Worm (Caenorhabditis elegans): Measurements from ENCODE around the gene hrpa-2.

Gene hrpa-2

DNA sequence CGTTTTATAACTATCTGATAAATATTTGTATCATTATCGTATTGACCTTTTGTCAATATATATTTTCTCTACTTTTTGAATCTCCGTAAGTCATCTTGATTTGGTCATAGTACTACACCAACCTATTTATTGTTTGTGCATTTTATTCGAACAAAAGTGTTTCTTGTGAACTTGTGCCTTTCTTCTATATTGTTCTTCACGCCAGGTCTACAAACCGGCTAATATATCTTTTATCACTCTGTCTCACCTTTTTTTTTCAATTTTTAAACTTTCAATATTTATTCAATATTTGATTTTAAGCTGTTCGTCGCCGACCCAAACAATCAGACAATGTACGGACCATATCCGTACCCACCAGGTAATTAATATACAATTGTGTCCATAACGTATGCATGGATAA lies at the start of gene hrpa-2:
Gene hrpa-2 (plus strand): TSS at position 301 of the 400 bp plus-strand sequence.
- TF ChIP-seq elt-3 (tag; optimal IDR thresholded peaks at IDR 0.05) (no peak), hmg-11 (tag; optimal IDR thresholded peaks at IDR 0.05) (no peak), daf-12 (tag; optimal IDR thresholded peaks at IDR 0.05) (no peak), nhr-237 (tag; optimal IDR thresholded peaks at IDR 0.05) (no peak), nhr-23 (tag; optimal IDR thresholded peaks at IDR 0.05) (no peak), nhr-43 (tag; optimal IDR thresholded peaks at IDR 0.05; ENCODE audit: poor library complexity, severe bottlenecking) (no peak), snpc-4 (tag; optimal IDR thresholded peaks at IDR 0.05) (no peak), pha-4 (tag; optimal IDR thresholded peaks at IDR 0.05) (no peak), ZK546.5 (tag; optimal IDR thresholded peaks at IDR 0.05) (no peak), nhr-28 (tag; optimal IDR thresholded peaks at IDR 0.05) (no peak), fkh-2 (tag; optimal IDR thresholded peaks at IDR 0.05) (no peak)

DNA sequence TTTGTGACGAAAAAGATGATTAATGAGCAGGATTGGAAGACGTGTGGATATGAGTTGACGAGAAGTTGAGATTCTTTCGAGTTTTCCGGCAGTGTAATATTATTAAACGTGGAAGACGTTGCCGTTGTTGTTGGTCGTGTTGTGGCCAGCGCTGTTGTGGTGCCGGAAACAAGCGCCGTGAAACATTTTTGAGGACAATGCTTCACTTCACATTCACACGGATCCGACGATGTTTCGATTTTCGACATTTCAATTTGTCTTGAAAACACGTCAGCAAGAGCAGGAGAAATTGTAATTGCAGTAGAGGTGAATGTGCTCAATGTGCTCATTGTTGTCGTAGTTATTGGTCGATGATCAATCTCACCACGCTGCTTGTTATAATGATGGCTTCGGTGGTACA lies 47.4 kb upstream of the hrpa-2 start:
- TF ChIP-seq snpc-4 (tag; optimal IDR thresholded peaks at IDR 0.05) (no peak), ceh-82 (tag; optimal IDR thresholded peaks at IDR 0.05) (no peak), lin-39 (tag; optimal IDR thresholded peaks at IDR 0.05) (no peak), nhr-237 (tag; optimal IDR thresholded peaks at IDR 0.05) (no peak), eor-1 (tag; optimal IDR thresholded peaks at IDR 0.05) (no peak), sea-2 (GFP tag; optimal IDR thresholded peaks at IDR 0.05) (no peak)

DNA sequence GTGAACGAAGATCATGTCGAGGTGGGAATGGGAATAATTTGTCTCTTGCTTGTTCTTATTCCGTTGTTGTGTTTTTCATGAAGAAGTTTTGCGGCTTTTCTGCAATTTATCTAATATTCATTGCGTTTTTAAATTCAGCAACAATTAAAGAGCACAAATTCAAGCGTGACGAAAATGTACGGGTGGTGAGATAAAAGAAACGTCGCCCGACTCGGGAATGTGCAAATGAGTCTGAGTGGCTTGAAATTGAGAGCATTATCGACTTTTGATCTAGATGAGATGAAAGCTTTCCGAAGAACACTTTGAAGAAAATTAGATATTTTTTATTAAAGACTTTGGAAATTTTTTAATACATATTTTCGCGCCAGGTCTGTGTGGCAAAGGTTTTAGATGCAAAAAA lies 45.1 kb upstream of the hrpa-2 start, which contains the start of gene T03G11.10:
Gene T03G11.10 (minus strand): TSS at position 101 of the 400 bp plus-strand sequence.
- no peak for TF ChIP-seq ama-1 (optimal IDR thresholded peaks at IDR 0.05)
- TF ChIP-seq nhr-77 (tag; optimal IDR thresholded peaks at IDR 0.05): no peak
- TF ChIP-seq nhr-11 (tag; optimal IDR thresholded peaks at IDR 0.05): no peak
- TF ChIP-seq daf-12 (tag; optimal IDR thresholded peaks at IDR 0.05): no peak
- TF ChIP-seq unc-39 (tag; optimal IDR thresholded peaks at IDR 0.05): no peak
- TF ChIP-seq nhr-23 (tag; optimal IDR thresholded peaks at IDR 0.05): no peak
- no peak for TF ChIP-seq nhr-76 (tag; optimal IDR thresholded peaks at IDR 0.05)
- TF ChIP-seq R02D3.7 (tag; optimal IDR thresholded peaks at IDR 0.05): no peak
- no peak for TF ChIP-seq nhr-28 (tag; optimal IDR thresholded peaks at IDR 0.05)
- TF ChIP-seq nhr-43 (tag; optimal IDR thresholded peaks at IDR 0.05; ENCODE audit: poor library complexity, severe bottlenecking): no peak
- TF ChIP-seq mml-1 (tag; optimal IDR thresholded peaks at IDR 0.05): no peak
- TF ChIP-seq tbx-2 (tag; optimal IDR thresholded peaks at IDR 0.05): no peak
- no peak for TF ChIP-seq ztf-11 (tag; optimal IDR thresholded peaks at IDR 0.05)
- no peak for TF ChIP-seq lin-39 (tag; optimal IDR thresholded peaks at IDR 0.05)
- TF ChIP-seq fkh-10 (GFP tag; optimal IDR thresholded peaks at IDR 0.05): no peak
- no peak for TF ChIP-seq hmg-11 (tag; optimal IDR thresholded peaks at IDR 0.05)
- no peak for TF ChIP-seq nfya-1 (tag; optimal IDR thresholded peaks at IDR 0.05; ENCODE audit: insufficient read depth)
- TF ChIP-seq ceh-16 (tag; optimal IDR thresholded peaks at IDR 0.05): no peak

DNA sequence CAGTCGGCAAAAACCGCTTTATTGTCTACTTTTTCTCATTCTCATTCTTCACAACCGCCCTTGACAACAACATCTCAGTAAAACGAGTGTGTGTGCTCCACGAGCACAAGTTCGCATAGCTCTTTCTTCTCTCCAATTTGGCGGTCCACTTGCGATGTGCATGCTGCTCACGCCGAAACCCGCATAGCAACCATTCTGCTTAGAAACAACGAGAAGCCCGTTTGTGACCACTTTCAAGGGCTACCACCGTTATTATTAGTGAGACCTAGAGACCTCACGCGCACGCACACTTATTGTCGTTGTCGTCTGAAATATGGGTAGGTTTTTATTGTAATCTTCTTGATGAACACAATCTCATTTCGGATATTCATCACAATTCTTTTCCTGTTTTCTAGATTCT lies 41.9 kb upstream of the hrpa-2 start, which contains the start of gene zchc-1A:
Gene zchc-1A (plus strand): TSS at position 114 of the 400 bp plus-strand sequence.
- TF ChIP-seq ceh-16 (tag; optimal IDR thresholded peaks at IDR 0.05) (no peak), nhr-43 (tag; optimal IDR thresholded peaks at IDR 0.05; ENCODE audit: poor library complexity, severe bottlenecking) (no peak), fkh-10 (GFP tag; optimal IDR thresholded peaks at IDR 0.05) (no peak), egl-5 (tag; optimal IDR thresholded peaks at IDR 0.05) (no peak), elt-1 (tag; optimal IDR thresholded peaks at IDR 0.05) (no peak), unc-39 (tag; optimal IDR thresholded peaks at IDR 0.05) (no peak), daf-12 (tag; optimal IDR thresholded peaks at IDR 0.05) (no peak)

DNA sequence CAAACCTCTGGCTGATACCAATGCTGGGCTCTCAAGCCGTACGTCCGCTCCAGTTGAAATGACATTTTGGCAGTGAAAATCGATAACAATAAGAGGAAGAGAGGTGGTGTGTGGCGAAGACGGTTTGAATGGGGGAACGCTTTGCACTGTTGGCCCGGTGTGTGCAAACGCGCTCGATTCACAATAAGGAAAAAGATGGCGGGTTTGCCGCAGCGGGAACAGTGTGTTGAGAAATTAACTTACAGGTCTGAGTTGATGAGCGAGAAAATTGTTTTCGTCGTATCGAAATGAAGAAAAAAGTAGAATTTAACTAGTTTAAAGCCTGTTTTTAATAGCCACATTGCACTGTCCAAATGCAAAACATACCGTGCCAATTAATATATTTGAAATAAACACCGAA lies 37.1 kb upstream of the hrpa-2 start, which contains the start of gene metl-9:
Gene metl-9 (minus strand): TSS at position 101 of the 400 bp plus-strand sequence.
- no peak for TF ChIP-seq nhr-12 (tag; optimal IDR thresholded peaks at IDR 0.05)
- TF ChIP-seq mdl-1 (tag; optimal IDR thresholded peaks at IDR 0.05): no peak
- TF ChIP-seq egl-27 (tag; optimal IDR thresholded peaks at IDR 0.05): no peak
- TF ChIP-seq ceh-9 (tag; optimal IDR thresholded peaks at IDR 0.05): no peak
- no peak for TF ChIP-seq ceh-28 (tag; optimal IDR thresholded peaks at IDR 0.05)
- no peak for TF ChIP-seq ztf-4 (tag; optimal IDR thresholded peaks at IDR 0.05)
- TF ChIP-seq lin-15B (tag; optimal IDR thresholded peaks at IDR 0.05): no peak
- no peak for TF ChIP-seq skn-1 (tag; optimal IDR thresholded peaks at IDR 0.05)
- no peak for TF ChIP-seq nhr-23 (tag; optimal IDR thresholded peaks at IDR 0.05)
- TF ChIP-seq unc-39 (tag; optimal IDR thresholded peaks at IDR 0.05): no peak
- no peak for TF ChIP-seq nhr-76 (tag; optimal IDR thresholded peaks at IDR 0.05)
- no peak for TF ChIP-seq mml-1 (tag; optimal IDR thresholded peaks at IDR 0.05)
- no peak for TF ChIP-seq pha-4 (tag; optimal IDR thresholded peaks at IDR 0.05)
- TF ChIP-seq lsy-12 (tag; optimal IDR thresholded peaks at IDR 0.05): no peak
- TF ChIP-seq unc-62 (GFP tag; optimal IDR thresholded peaks at IDR 0.05): no peak
- no peak for TF ChIP-seq lin-39 (tag; optimal IDR thresholded peaks at IDR 0.05)

All from whole organism, L3 larva.